Worm (Caenorhabditis elegans) whole organism, L4/young adult: ENCODE data around the gene Y61A9LA.7.

Source experiments
- dao-5 ChIP-seq: sonication (generic microtip); optimal IDR thresholded peaks from 2 replicates; lab custom pipeline; 2016; ENCODE audit warnings: missing genotype, missing genetic modification characterization, moderate library complexity, missing compliant biosample characterization
- him-1 ChIP-seq: sonication (generic microtip); optimal IDR thresholded peaks from 2 replicates; lab custom pipeline; 2016; ENCODE audit warnings: missing genotype, missing genetic modification reagents, missing genetic modification characterization, missing compliant biosample characterization

DNA sequence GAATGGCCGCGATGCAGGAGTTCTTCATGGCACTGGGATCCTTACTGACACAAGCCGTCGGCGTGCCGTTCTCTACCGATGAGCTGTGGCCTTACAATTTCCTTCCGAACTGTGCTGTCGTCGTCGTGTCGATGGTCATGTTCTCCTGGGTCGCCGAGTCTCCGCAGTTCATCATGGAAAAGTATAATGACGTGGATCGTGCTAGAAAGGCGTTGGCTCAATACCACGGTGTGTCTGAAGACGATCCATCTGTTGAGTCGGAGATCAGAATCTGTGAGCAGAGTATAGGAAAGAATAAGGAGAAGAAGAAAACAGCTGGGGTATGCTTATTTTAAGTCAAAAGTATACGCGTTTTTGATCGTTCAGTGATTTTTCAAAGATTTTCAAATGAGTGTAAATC is 39.6 kb upstream of the Y61A9LA.7 start:
- TF ChIP-seq dao-5 (tag; lab: Kevin White, UChicago) (no peak), him-1 (tag; lab: Kevin White, UChicago) (no peak)
